Worm (Caenorhabditis elegans) whole organism, young adult: ENCODE data around the gene cal-8.

ENCODE experiments used
- D2030.7 ChIP-seq: fragments of 200-800 bp; sonication (Bioruptor generic); IDR thresholded peaks from 2 replicates; pipeline ENCODE4 v1.3.6; 2022; ENCODE audit warnings: missing genetic modification reagents, missing genetic modification characterization, missing compliant biosample characterization
- F33H1.4 ChIP-seq: fragments of 200-800 bp; sonication (Bioruptor generic); IDR thresholded peaks from 2 replicates; pipeline ENCODE4 v1.3.6; 2022; ENCODE audit warnings: missing genetic modification reagents, missing genetic modification characterization, missing compliant biosample characterization
- F49E8.2 ChIP-seq: sonication (generic microtip); optimal IDR thresholded peaks from 3 replicates; lab custom pipeline; 2017; ENCODE audit warnings: missing genetic modification characterization, mild to moderate bottlenecking, missing compliant biosample characterization, antibody characterized with exemption, moderate library complexity; ENCODE audit not compliant: insufficient read depth
- K11D2.4 ChIP-seq: fragments of 200-800 bp; sonication (Bioruptor generic); IDR thresholded peaks from 2 replicates; pipeline ENCODE4 v1.3.6; 2022; ENCODE audit warnings: missing genetic modification reagents, missing genetic modification characterization, missing compliant biosample characterization
- akir-1 ChIP-seq: fragments of 200-800 bp; sonication (Bioruptor generic); optimal IDR thresholded peaks from 2 replicates; lab custom pipeline; 2018; ENCODE audit warnings: mild to moderate bottlenecking, missing genetic modification characterization, moderate library complexity, missing compliant biosample characterization
- aptf-2 ChIP-seq: fragments of 200-800 bp; sonication (Bioruptor generic); conservative IDR thresholded peaks from 2 replicates; pipeline ENCODE4 v1.3.6; 2022; ENCODE audit warnings: missing genetic modification reagents, missing genetic modification characterization, missing compliant biosample characterization
- cebp-2 ChIP-seq: fragments of 200-800 bp; sonication (Bioruptor generic); IDR thresholded peaks from 2 replicates; pipeline ENCODE4 v1.3.6; 2022; ENCODE audit warnings: missing genetic modification characterization, missing compliant biosample characterization
- ceh-79 ChIP-seq: sonication (generic microtip); optimal IDR thresholded peaks from 2 replicates; lab custom pipeline; 2017; ENCODE audit warnings: mild to moderate bottlenecking, missing genetic modification characterization, missing compliant biosample characterization
- ceh-91 ChIP-seq: fragments of 200-800 bp; sonication (Bioruptor generic); IDR thresholded peaks from 2 replicates; pipeline ENCODE4 v1.3.6; 2022; ENCODE audit warnings: missing genetic modification reagents, missing genetic modification characterization, missing compliant biosample characterization
- die-1 ChIP-seq: sonication (generic microtip); optimal IDR thresholded peaks from 2 replicates; lab custom pipeline; 2016; ENCODE audit warnings: missing genotype, mild to moderate bottlenecking, missing genetic modification characterization, missing compliant biosample characterization
- fkh-3 ChIP-seq: sonication (generic microtip); optimal IDR thresholded peaks from 2 replicates; lab custom pipeline; 2016; ENCODE audit warnings: mild to moderate bottlenecking, missing genetic modification characterization, missing compliant biosample characterization
- let-526 ChIP-seq: fragments of 200-800 bp; sonication (Bioruptor generic); IDR thresholded peaks from 2 replicates; pipeline ENCODE4 v1.3.6; 2022; ENCODE audit warnings: missing genetic modification reagents, missing genetic modification characterization, missing compliant biosample characterization
- lin-26 ChIP-seq: fragments of 200-800 bp; sonication (Bioruptor generic); IDR thresholded peaks from 2 replicates; pipeline ENCODE4 v1.3.6; 2022; ENCODE audit warnings: missing genetic modification reagents, missing genetic modification characterization, missing compliant biosample characterization
- lsl-1 ChIP-seq: fragments of 200-800 bp; sonication (Bioruptor generic); optimal IDR thresholded peaks from 2 replicates; lab custom pipeline; 2018; ENCODE audit warnings: mild to moderate bottlenecking, missing genetic modification characterization, moderate library complexity, missing compliant biosample characterization
- madf-10 ChIP-seq: sonication (generic microtip); optimal IDR thresholded peaks from 2 replicates; lab custom pipeline; 2016; ENCODE audit warnings: mild to moderate bottlenecking, missing genetic modification characterization, missing compliant biosample characterization
- nfya-2 ChIP-seq: fragments of 200-800 bp; sonication (Bioruptor generic); IDR thresholded peaks from 2 replicates; pipeline ENCODE4 v1.3.6; 2022; ENCODE audit warnings: missing genetic modification reagents, missing genetic modification characterization, missing compliant biosample characterization
- nfyb-1 ChIP-seq: fragments of 200-800 bp; sonication (Bioruptor generic); IDR thresholded peaks from 2 replicates; pipeline ENCODE4 v1.3.6; 2022; ENCODE audit warnings: missing genetic modification reagents, missing genetic modification characterization, missing compliant biosample characterization
- nhr-120 ChIP-seq: fragments of 200-800 bp; sonication (Bioruptor generic); IDR thresholded peaks from 2 replicates; pipeline ENCODE4 v1.3.6; 2022; ENCODE audit warnings: missing genetic modification characterization, missing compliant biosample characterization
- repo-1 ChIP-seq: sonication (generic microtip); optimal IDR thresholded peaks from 2 replicates; lab custom pipeline; 2017; ENCODE audit warnings: mild to moderate bottlenecking, missing genetic modification characterization, missing compliant biosample characterization
- sea-2 ChIP-seq: fragments of 200-800 bp; sonication (Bioruptor generic); IDR thresholded peaks from 2 replicates; pipeline ENCODE4 v1.3.6; 2022; ENCODE audit warnings: missing genetic modification characterization, missing compliant biosample characterization
- snpc-3.4 ChIP-seq: sonication (generic microtip); optimal IDR thresholded peaks from 2 replicates; lab custom pipeline; 2017; ENCODE audit warnings: missing genetic modification characterization, mild to moderate bottlenecking, missing compliant biosample characterization, antibody characterized with exemption, moderate library complexity, missing genotype, missing genetic modification reagents
- snpc-4 ChIP-seq, 5 experiments: fragments of 150-350 bp in 1 of 5; sonication (generic microtip) in 4 of 5; optimal IDR thresholded peaks; 2 replicates each; lab custom pipeline; 2014 to 2018; ENCODE audit warnings: missing genetic modification characterization in 5 of 5, missing biosample characterization in 3 of 5, antibody characterized with exemption in 2 of 5, mild to moderate bottlenecking in 2 of 5, missing compliant biosample characterization in 2 of 5, missing genotype in 2 of 5, moderate library complexity in 2 of 5, missing genetic modification reagents in 1 of 5
- tlf-1 ChIP-seq: fragments of 200-800 bp; sonication (Bioruptor generic); optimal IDR thresholded peaks from 2 replicates; lab custom pipeline; 2018; ENCODE audit warnings: mild to moderate bottlenecking, missing genetic modification characterization, missing compliant biosample characterization
- zim-3 ChIP-seq: sonication (generic microtip); optimal IDR thresholded peaks from 2 replicates; lab custom pipeline; 2017; ENCODE audit warnings: mild to moderate bottlenecking, missing genetic modification characterization, moderate library complexity, missing compliant biosample characterization

Gene cal-8

DNA sequence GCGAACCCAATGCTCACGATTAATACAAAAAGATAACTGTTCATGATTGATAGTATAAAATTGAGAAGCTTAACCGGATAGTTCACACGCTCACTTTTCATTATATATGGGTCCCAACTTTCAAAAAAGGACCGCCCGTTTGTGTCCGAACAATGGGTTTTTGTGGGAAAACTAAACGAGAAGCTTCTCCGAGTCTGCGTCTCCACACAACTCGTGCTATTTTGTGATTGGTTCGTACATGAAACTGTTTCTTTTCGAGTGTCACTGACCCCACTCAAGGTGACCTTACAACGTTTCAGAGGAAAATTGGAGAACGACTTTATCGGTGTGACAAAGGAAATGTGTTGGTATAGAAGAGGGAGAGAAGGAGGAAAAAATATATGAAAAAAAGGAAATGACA, 45.0 kb downstream of the cal-8 start, which contains the start of gene dct-5:
TSS of gene dct-5 (minus strand) at position 101 of the 400 bp plus-strand sequence.
- TF ChIP-seq sea-2 (GFP tag; lab: Robert Waterston, UW) (no peak), aptf-2 (GFP tag; lab: Robert Waterston, UW) (no peak), ceh-79 (tag; lab: Kevin White, UChicago) (no peak), die-1 (no peak), F33H1.4 (GFP tag; lab: Robert Waterston, UW) (no peak), F49E8.2 (tag; lab: Kevin White, UChicago) (no peak), madf-10 (tag; lab: Kevin White, UChicago) (no peak), snpc-3.4 (tag; lab: Kevin White, UChicago) (no peak), akir-1 (GFP tag; lab: Kevin White, UChicago) (no peak), cebp-2 (GFP tag; lab: Robert Waterston, UW) (no peak), nhr-120 (GFP tag; lab: Robert Waterston, UW) (no peak), lin-26 (GFP tag; lab: Robert Waterston, UW) (no peak), nfya-2 (GFP tag; lab: Robert Waterston, UW) (no peak), repo-1 (tag; lab: Kevin White, UChicago) (no peak), K11D2.4 (no peak), fkh-3 (tag; lab: Kevin White, UChicago) (no peak)

DNA sequence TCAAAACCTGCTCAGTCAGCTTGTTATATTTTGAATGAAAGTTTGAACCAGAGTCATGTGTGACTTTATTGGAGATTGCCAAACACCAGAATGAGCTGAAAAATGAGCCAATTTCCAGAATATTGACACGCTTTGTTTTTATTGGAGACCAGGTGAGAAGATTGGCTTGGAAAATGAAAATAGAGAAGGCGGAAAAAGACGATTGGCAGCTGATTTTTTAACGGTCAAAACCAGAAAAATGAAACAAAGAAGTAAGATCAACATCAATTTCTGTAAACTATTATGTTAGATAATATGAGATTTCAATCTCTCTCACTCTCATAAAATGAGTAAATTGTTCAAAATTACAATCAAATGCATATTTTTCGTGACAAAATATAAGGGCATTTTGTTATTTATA, 48.8 kb downstream of the cal-8 start, which contains the start of gene srx-114:
TSS of gene srx-114 (minus strand) at position 101 of the 400 bp plus-strand sequence.
- no peak for TF ChIP-seq D2030.7 (GFP tag; lab: Robert Waterston, UW)
- TF ChIP-seq ceh-91: no peak
- TF ChIP-seq nfyb-1: no peak
- TF ChIP-seq ceh-79 (tag; lab: Kevin White, UChicago): no peak
- no peak for TF ChIP-seq lsl-1
- TF ChIP-seq zim-3 (tag; lab: Kevin White, UChicago): no peak
- TF ChIP-seq tlf-1 (GFP tag; lab: Kevin White, UChicago): no peak
- TF ChIP-seq let-526 (GFP tag; lab: Robert Waterston, UW): no peak
- no peak for TF ChIP-seq snpc-4 (GFP tag; optimal IDR thresholded peaks at IDR 0.05; lab: Kevin White, UChicago)
- no peak for TF ChIP-seq snpc-4 (tag; optimal IDR thresholded peaks at IDR 0.05; lab: Kevin White, UChicago)
- no peak for TF ChIP-seq akir-1 (GFP tag; lab: Kevin White, UChicago)
